Fruit fly (Drosophila melanogaster): ENCODE data around the gene Nrx-1.

dm6 chr3R:22494523-22495309, 26.4 kb downstream of the Nrx-1 start:
- no peak for TF ChIP-seq EcR (GFP tag; optimal IDR thresholded peaks at IDR 0.05)
- TF ChIP-seq Dll (optimal IDR thresholded peaks at IDR 0.05): no peak
- TF ChIP-seq CG8478 (optimal IDR thresholded peaks at IDR 0.05): no peak

All from whole organism.